Fruit fly (Drosophila melanogaster) S2 (cell line): ENCODE results near the gene ND-B8.

Experiments used
- CG8478 ChIP-seq: fragments of >200 bp; optimal IDR thresholded peaks from 2 replicates; lab custom pipeline; 2018
- CTCF ChIP-seq, 2 experiments: fragments of >200 bp; optimal IDR thresholded peaks; 2 replicates each; lab custom pipeline; 2018

DNA sequence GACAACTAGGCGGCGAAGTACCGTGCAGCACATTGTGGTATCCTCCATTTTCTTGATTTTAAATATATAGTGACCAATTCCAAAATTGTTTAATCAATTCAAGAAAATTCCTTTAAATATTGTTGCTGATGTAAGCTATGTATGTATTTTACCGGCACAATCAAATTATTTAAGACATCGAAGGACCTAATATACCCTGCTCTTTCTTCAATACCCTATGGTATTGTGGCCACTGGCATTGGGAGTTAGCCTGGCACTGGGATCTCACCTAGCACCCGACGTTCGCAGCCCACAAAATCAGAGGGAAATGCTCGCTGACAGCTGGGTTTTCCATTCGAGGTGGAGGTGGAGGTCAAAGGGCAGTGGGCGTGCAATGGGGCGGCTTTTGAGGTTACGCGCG lies 32.3 kb upstream of the ND-B8 start:
- no peak for TF ChIP-seq CG8478
- TF ChIP-seq CTCF (optimal IDR thresholded peaks at IDR 0.05; lab: Kevin White, UChicago), result no peak
